Fruit fly (Drosophila melanogaster): ENCODE measurements around the gene CG15155.

DNA sequence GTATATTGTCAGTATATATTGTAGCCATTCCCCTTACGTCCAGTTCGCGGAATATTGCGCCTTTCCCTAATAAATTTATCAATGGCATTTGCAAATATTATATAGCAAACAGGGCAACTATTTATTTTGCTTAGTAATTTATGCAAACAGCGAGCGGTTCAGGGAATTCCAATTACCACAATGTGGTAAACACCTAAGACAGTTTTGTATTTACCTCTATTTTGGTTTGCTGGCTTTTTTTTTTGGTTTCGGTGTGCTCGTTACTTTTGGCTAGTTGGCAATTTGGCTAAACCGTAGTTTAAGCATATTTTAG is 2.9 kb upstream of the CG15155 start:
- TF ChIP-seq CG7101 (tag; optimal IDR thresholded peaks at IDR 0.05) (peak; percentile 25), CG12768 (GFP tag; optimal IDR thresholded peaks at IDR 0.05) (no peak), bab1 (GFP tag; optimal IDR thresholded peaks at IDR 0.05) (no peak), Mnt (GFP tag; optimal IDR thresholded peaks at IDR 0.05) (no peak), pad (GFP tag; optimal IDR thresholded peaks at IDR 0.05) (no peak), CG14711 (tag; optimal IDR thresholded peaks at IDR 0.05) (no peak), kay (GFP tag; ENCODE audit: borderline replicate concordance) (no peak), CG7045 (GFP tag; optimal IDR thresholded peaks at IDR 0.05) (no peak)

Measured in whole organism, adult.